Fruit fly (Drosophila melanogaster) whole organism, embryonic: ENCODE data around the gene Wsck.

Source experiments
- Bgb ChIP-seq: fragments of 200-800 bp; sonication (Bioruptor generic); IDR thresholded peaks from 2 replicates; pipeline ENCODE4 v1.3.6; 2022; ENCODE audit warnings: missing biosample characterization, missing genetic modification characterization; ENCODE audit not compliant: partially characterized antibody
- CG10431 ChIP-seq: fragments of 200-800 bp; sonication (Bioruptor generic); optimal IDR thresholded peaks from 3 replicates; lab custom pipeline; 2018; ENCODE audit warnings: missing biosample characterization, mild to moderate bottlenecking, missing genetic modification characterization
- CG10979 ChIP-seq: fragments of 200-800 bp; sonication (Bioruptor generic); optimal IDR thresholded peaks from 2 replicates; lab custom pipeline; 2018; ENCODE audit warnings: missing biosample characterization, mild to moderate bottlenecking, missing genetic modification characterization, moderate library complexity
- CG11456 ChIP-seq: fragments of 200-800 bp; sonication (Bioruptor generic); IDR thresholded peaks from 3 replicates; pipeline ENCODE4 v1.3.6; 2022; ENCODE audit warnings: missing biosample characterization, missing genetic modification characterization
- CG14050 ChIP-seq: fragments of 200-800 bp; sonication (Bioruptor generic); IDR thresholded peaks from 3 replicates; pipeline ENCODE4 v1.3.6; 2022; ENCODE audit warnings: missing biosample characterization, missing genetic modification characterization
- CG15514 ChIP-seq: fragments of 200-800 bp; sonication (Bioruptor generic); optimal IDR thresholded peaks from 3 replicates; lab custom pipeline; 2017; ENCODE audit warnings: missing biosample characterization, missing genetic modification characterization, mild to moderate bottlenecking, moderate library complexity, missing genetic modification reagents
- CG17186 ChIP-seq: fragments of 200-800 bp; sonication (Bioruptor generic); optimal IDR thresholded peaks from 3 replicates; lab custom pipeline; 2017; ENCODE audit warnings: missing biosample characterization, missing genetic modification reagents, missing genetic modification characterization
- CG17385 ChIP-seq: fragments of 200-800 bp; sonication (Bioruptor generic); optimal IDR thresholded peaks from 3 replicates; lab custom pipeline; 2018; ENCODE audit warnings: missing biosample characterization, mild to moderate bottlenecking, missing genetic modification characterization
- CG17912 ChIP-seq: fragments of 200-800 bp; sonication (Bioruptor generic); optimal IDR thresholded peaks from 2 replicates; lab custom pipeline; 2018; ENCODE audit warnings: missing biosample characterization, mild to moderate bottlenecking, missing genetic modification characterization
- CG18011 ChIP-seq: fragments of 200-800 bp; sonication (Bioruptor generic); optimal IDR thresholded peaks from 2 replicates; lab custom pipeline; 2017; ENCODE audit warnings: missing biosample characterization, missing genetic modification characterization, mild to moderate bottlenecking, moderate library complexity, missing genotype
- CG2678 ChIP-seq: fragments of 200-800 bp; sonication (Bioruptor generic); optimal IDR thresholded peaks from 3 replicates; lab custom pipeline; 2019; ENCODE audit warnings: missing biosample characterization, mild to moderate bottlenecking, missing genetic modification characterization, moderate library complexity
- CG32767 ChIP-seq: fragments of 200-800 bp; sonication (Bioruptor generic); IDR thresholded peaks from 2 replicates; pipeline ENCODE4 v1.3.6; 2022; ENCODE audit warnings: missing biosample characterization, missing genetic modification characterization
- CG3726 ChIP-seq: fragments of 200-800 bp; sonication (Bioruptor generic); IDR thresholded peaks from 3 replicates; pipeline ENCODE4, ENCODE4 v1.3.6; 2022; ENCODE audit warnings: missing biosample characterization, missing genetic modification characterization
- CG4404 ChIP-seq: fragments of 200-800 bp; sonication (Bioruptor generic); IDR thresholded peaks from 2 replicates; pipeline ENCODE4 v1.3.6; 2022; ENCODE audit warnings: missing biosample characterization, missing genetic modification characterization
- CG4707 ChIP-seq: fragments of 200-800 bp; sonication (Bioruptor generic); optimal IDR thresholded peaks from 2 replicates; lab custom pipeline; 2018; ENCODE audit warnings: missing biosample characterization, mild to moderate bottlenecking, missing genetic modification characterization, moderate library complexity
- CG5245 ChIP-seq: fragments of 200-800 bp; sonication (Bioruptor generic); optimal IDR thresholded peaks from 3 replicates; lab custom pipeline; 2016; ENCODE audit warnings: missing biosample characterization, missing genetic modification characterization
- CG6683 ChIP-seq: fragments of 200-800 bp; sonication (Bioruptor generic); optimal IDR thresholded peaks from 2 replicates; lab custom pipeline; 2017; ENCODE audit warnings: missing biosample characterization, mild to moderate bottlenecking, missing genetic modification characterization, missing genetic modification reagents
- CG8924 ChIP-seq: fragments of 200-800 bp; optimal IDR thresholded peaks from 3 replicates; lab custom pipeline; 2019; ENCODE audit warnings: missing biosample characterization, mild to moderate bottlenecking, missing genetic modification characterization, moderate library complexity
- CG9727 ChIP-seq: fragments of 200-800 bp; sonication (Bioruptor generic); optimal IDR thresholded peaks from 3 replicates; lab custom pipeline; 2017; ENCODE audit warnings: missing biosample characterization, mild to moderate bottlenecking, missing genetic modification characterization
- CG9932 ChIP-seq: fragments of 200-800 bp; sonication (Bioruptor generic); IDR thresholded peaks from 2 replicates; pipeline ENCODE4 v1.3.6; 2022; ENCODE audit warnings: missing biosample characterization, missing genetic modification characterization
- Chrac-16 ChIP-seq: fragments of 200-800 bp; sonication (Bioruptor generic); optimal IDR thresholded peaks from 3 replicates; lab custom pipeline; 2016; ENCODE audit warnings: missing biosample characterization, missing genetic modification characterization
- CoRest ChIP-seq: fragments of 200-800 bp; sonication (Bioruptor generic); optimal IDR thresholded peaks from 3 replicates; lab custom pipeline; 2018; ENCODE audit warnings: missing biosample characterization, mild to moderate bottlenecking, missing genetic modification characterization, moderate library complexity
- E2f1 ChIP-seq: fragments of 200-800 bp; sonication (Bioruptor generic); IDR thresholded peaks from 2 replicates; pipeline ENCODE4 v1.3.6; 2022; ENCODE audit warnings: missing biosample characterization, missing genetic modification characterization
- Elba2 ChIP-seq: fragments of 200-800 bp; sonication (Bioruptor generic); optimal IDR thresholded peaks from 3 replicates; lab custom pipeline; 2016; ENCODE audit warnings: missing biosample characterization, missing genetic modification characterization
- Gug ChIP-seq: fragments of 200-800 bp; sonication (Bioruptor generic); IDR thresholded peaks from 4 replicates; pipeline ENCODE4 v1.3.6; 2022; ENCODE audit warnings: missing biosample characterization, missing genetic modification characterization
- H15 ChIP-seq: fragments of 200-800 bp; sonication (Bioruptor generic); IDR thresholded peaks from 3 replicates; pipeline ENCODE4 v1.3.6; 2022; ENCODE audit warnings: missing biosample characterization, missing genetic modification characterization
- HLH3B ChIP-seq: fragments of 200-800 bp; sonication (Bioruptor generic); IDR thresholded peaks from 2 replicates; pipeline ENCODE4 v1.3.6; 2022; ENCODE audit warnings: missing biosample characterization, missing genetic modification characterization
- Hr39 ChIP-seq: fragments of >200 bp; optimal IDR thresholded peaks from 2 replicates; lab custom pipeline; 2017
- NFAT ChIP-seq: fragments of 200-800 bp; sonication (Bioruptor generic); IDR thresholded peaks from 2 replicates; pipeline ENCODE4 v1.3.6; 2022; ENCODE audit warnings: missing biosample characterization, missing genetic modification characterization
- Neu2 ChIP-seq: fragments of 200-800 bp; sonication (Bioruptor generic); optimal IDR thresholded peaks from 3 replicates; lab custom pipeline; 2016; ENCODE audit warnings: missing biosample characterization, missing genetic modification characterization, borderline replicate concordance
- NfI ChIP-seq: fragments of 200-800 bp; sonication (Bioruptor generic); optimal IDR thresholded peaks from 3 replicates; lab custom pipeline; 2018; ENCODE audit warnings: missing biosample characterization, mild to moderate bottlenecking, missing genetic modification characterization, moderate library complexity
- Ptx1 ChIP-seq: fragments of 200-800 bp; sonication (Bioruptor generic); IDR thresholded peaks from 2 replicates; pipeline ENCODE4 v1.3.6; 2022; ENCODE audit warnings: missing biosample characterization, missing genetic modification characterization
- Sin3A ChIP-seq: fragments of >200 bp; optimal IDR thresholded peaks from 2 replicates; lab custom pipeline; 2018
- ash1 ChIP-seq: fragments of 200-800 bp; sonication (Bioruptor generic); optimal IDR thresholded peaks from 2 replicates; lab custom pipeline; 2018; ENCODE audit warnings: missing biosample characterization, mild to moderate bottlenecking, missing genetic modification characterization
- bcd ChIP-seq: fragments of 200-800 bp; sonication (Bioruptor generic); optimal IDR thresholded peaks from 2 replicates; lab custom pipeline; 2017; ENCODE audit warnings: missing biosample characterization, mild to moderate bottlenecking, missing genetic modification characterization
- bowl ChIP-seq: fragments of 200-800 bp; sonication (Bioruptor generic); IDR thresholded peaks from 2 replicates; pipeline ENCODE4 v1.3.6; 2022; ENCODE audit warnings: missing biosample characterization, missing genetic modification characterization
- cato ChIP-seq: fragments of 200-800 bp; sonication (Bioruptor generic); optimal IDR thresholded peaks from 2 replicates; lab custom pipeline; 2016; ENCODE audit warnings: missing biosample characterization, missing genetic modification characterization, borderline replicate concordance
- dpn ChIP-seq, 2 experiments: fragments of 200-800 bp; sonication (Bioruptor generic); optimal IDR thresholded peaks; 3 replicates each; lab custom pipeline; 2016; ENCODE audit warnings: missing biosample characterization in 2 of 2, missing genetic modification characterization in 2 of 2
- eve ChIP-seq, 2 experiments: fragments of >200 bp; optimal IDR thresholded peaks; 2 replicates each; lab custom pipeline; 2017; ENCODE audit warnings: missing biosample characterization in 2 of 2, missing genetic modification characterization in 2 of 2
- hkb ChIP-seq, 2 experiments: fragments of 200-800 bp in 1 of 2; fragments of >200 bp in 1 of 2; sonication (Bioruptor generic) in 1 of 2; IDR thresholded peaks in 1 of 2; optimal IDR thresholded peaks in 1 of 2; 2 replicates each; pipeline versions ENCODE4 v1.3.6 to Lab custom; 2017 to 2022; ENCODE audit warnings: missing biosample characterization in 1 of 2, missing genetic modification characterization in 1 of 2
- insv ChIP-seq, 2 experiments: fragments of 200-800 bp; sonication (Bioruptor generic); optimal IDR thresholded peaks; 3 replicates each; lab custom pipeline; 2016 to 2018; ENCODE audit warnings: missing biosample characterization in 2 of 2, missing genetic modification characterization in 2 of 2
- jing ChIP-seq: fragments of 200-800 bp; sonication (Bioruptor generic); optimal IDR thresholded peaks from 2 replicates; lab custom pipeline; 2018; ENCODE audit warnings: missing biosample characterization, mild to moderate bottlenecking, missing genetic modification characterization
- pan ChIP-seq, 4 experiments: fragments of >200 bp in 3 of 4; fragments of 200-800 bp in 1 of 4; sonication (Bioruptor generic) in 1 of 4; optimal IDR thresholded peaks in 3 of 4; IDR thresholded peaks in 1 of 4; 2 replicates each; pipeline versions ENCODE4 v1.3.6 to Lab custom; 2017 to 2022; ENCODE audit warnings: missing biosample characterization in 2 of 4, missing genetic modification characterization in 2 of 4, mixed read lengths in 1 of 4
- sima ChIP-seq: fragments of 200-800 bp; sonication (Bioruptor generic); optimal IDR thresholded peaks from 2 replicates; lab custom pipeline; 2016; ENCODE audit warnings: missing biosample characterization, missing genetic modification characterization
- tin ChIP-seq: fragments of 200-800 bp; sonication (Bioruptor generic); optimal IDR thresholded peaks from 3 replicates; lab custom pipeline; 2016; ENCODE audit warnings: missing biosample characterization, missing genetic modification characterization
- trem ChIP-seq: fragments of 200-800 bp; optimal IDR thresholded peaks from 3 replicates; lab custom pipeline; 2019; ENCODE audit warnings: missing biosample characterization, mild to moderate bottlenecking, missing genetic modification characterization, moderate library complexity
- ttk ChIP-seq: fragments of 200-800 bp; sonication (Bioruptor generic); IDR thresholded peaks from 2 replicates; pipeline ENCODE4 v2.1.2; 2022; ENCODE audit warnings: missing biosample characterization, missing genetic modification characterization
- tup ChIP-seq: fragments of 200-800 bp; sonication (Bioruptor generic); optimal IDR thresholded peaks from 2 replicates; lab custom pipeline; 2016; ENCODE audit warnings: missing biosample characterization, mild to moderate bottlenecking, missing genetic modification characterization, moderate library complexity
- unc-4 ChIP-seq: fragments of 200-800 bp; sonication (Bioruptor generic); IDR thresholded peaks from 2 replicates; pipeline ENCODE4 v1.3.6; 2022; ENCODE audit warnings: missing biosample characterization, missing genetic modification characterization; ENCODE audit not compliant: partially characterized antibody

The Wsck gene

dm6 chr3R:24654770-24655322, 25.0 kb upstream of the Wsck start, which contains the start of the genes CG31125 and CG6695 (continued):
- no peak for TF ChIP-seq CG10979 (tag; lab: Kevin White, UChicago)
- peak; percentile 65 to 67 for TF ChIP-seq dpn (GFP tag; optimal IDR thresholded peaks at IDR 0.05; lab: Kevin White, UChicago)
- TF ChIP-seq CG15514 = peak; percentile 98
- no peak for TF ChIP-seq CG4707 (GFP tag; lab: Kevin White, UChicago)
- peak; percentile 71 for TF ChIP-seq hkb (optimal IDR thresholded peaks at IDR 0.05; lab: Kevin White, UChicago)
- TF ChIP-seq hkb (GFP tag; IDR thresholded peaks at IDR 0.05; lab: Robert Waterston, UW) = no peak
- TF ChIP-seq H15 (GFP tag; lab: Robert Waterston, UW) = peak; percentile 24; the same call in 1 of the 3 replicates
- TF ChIP-seq CG9727 (GFP tag; lab: Kevin White, UChicago) = peak; percentile 57
- TF ChIP-seq CG17912 = no peak
- TF ChIP-seq NfI (GFP tag; lab: Kevin White, UChicago) = peak; percentile 5
- TF ChIP-seq HLH3B (GFP tag; lab: Robert Waterston, UW) = no peak
- TF ChIP-seq CG6683 (GFP tag; lab: Kevin White, UChicago) = no peak
- TF ChIP-seq CG32767 = no peak
- peak; percentile 77 for TF ChIP-seq CoRest (tag; lab: Kevin White, UChicago)
- peak in 1 of 2 experiments; percentile 56 for TF ChIP-seq insv (GFP tag; optimal IDR thresholded peaks at IDR 0.05; lab: Kevin White, UChicago)
- TF ChIP-seq unc-4 = peak; percentile 86
- TF ChIP-seq Bgb (GFP tag; lab: Robert Waterston, UW) = peak; percentile 85
- TF ChIP-seq Gug (GFP tag; lab: Robert Waterston, UW) = peak; percentile 60; the same call in 2 of the 4 replicates
- no peak for TF ChIP-seq Hr39
- peak; percentile 73 for TF ChIP-seq trem
- TF ChIP-seq Sin3A (lab: Kevin White, UChicago) = peak; percentile 97
- TF ChIP-seq tup (GFP tag; lab: Kevin White, UChicago) = no peak
- TF ChIP-seq CG17186 (GFP tag; lab: Kevin White, UChicago) = peak; percentile 47
- TF ChIP-seq Elba2 (GFP tag; lab: Kevin White, UChicago) = peak; percentile 28
- TF ChIP-seq CG14050 (GFP tag; lab: Robert Waterston, UW) = no peak
- TF ChIP-seq CG5245 (GFP tag; lab: Kevin White, UChicago) = no peak
- TF ChIP-seq Neu2 (GFP tag; lab: Kevin White, UChicago) = peak; percentile 79
- TF ChIP-seq ttk = no peak
- peak; percentile 58 for TF ChIP-seq tin (GFP tag; lab: Kevin White, UChicago)
- TF ChIP-seq cato (GFP tag; lab: Kevin White, UChicago) = no peak
- no peak for TF ChIP-seq sima
- TF ChIP-seq CG18011 (GFP tag; lab: Kevin White, UChicago) = peak; percentile 21
- no peak for TF ChIP-seq pan (optimal IDR thresholded peaks at IDR 0.05; lab: Kevin White, UChicago)
- no peak for TF ChIP-seq pan (GFP tag; optimal IDR thresholded peaks at IDR 0.05 in 1 of 2, IDR thresholded peaks at IDR 0.05 in 1 of 2)
- no peak for TF ChIP-seq CG10431
- TF ChIP-seq jing (GFP tag; lab: Kevin White, UChicago) = no peak
- peak; percentile 30 for TF ChIP-seq CG8924 (tag; lab: Kevin White, UChicago)
- peak; percentile 63; the same call in 1 of the 2 replicates for TF ChIP-seq NFAT (GFP tag; lab: Robert Waterston, UW)
- TF ChIP-seq CG9932 (GFP tag; lab: Robert Waterston, UW) = peak; percentile 73
- TF ChIP-seq CG4404 (GFP tag; lab: Robert Waterston, UW) = peak; percentile 34; the same call in 1 of the 2 replicates
- TF ChIP-seq CG3726 (GFP tag; lab: Robert Waterston, UW) = no peak
- no peak for TF ChIP-seq ash1
- no peak for TF ChIP-seq CG2678 (tag; lab: Kevin White, UChicago)
- no peak for TF ChIP-seq CG17385
- peak; percentile 53 for TF ChIP-seq Ptx1 (GFP tag; lab: Robert Waterston, UW)
- no peak for TF ChIP-seq eve (GFP tag; optimal IDR thresholded peaks at IDR 0.05; lab: Kevin White, UChicago)
- TF ChIP-seq bcd (GFP tag; lab: Kevin White, UChicago) = peak; percentile 31
- peak; percentile 23 for TF ChIP-seq Chrac-16 (GFP tag; lab: Kevin White, UChicago)
- peak; percentile 63; the same call in 1 of the 3 replicates for TF ChIP-seq CG11456
- TF ChIP-seq bowl (GFP tag; lab: Robert Waterston, UW) = no peak
- TF ChIP-seq E2f1 (GFP tag; lab: Robert Waterston, UW) = no peak
